Worm (Caenorhabditis elegans) whole organism, L1 larva: ENCODE results near the gene F37A8.2.

Experiments
- C16A3.4 ChIP-seq: fragments of 150-350 bp; optimal IDR thresholded peaks from 2 replicates; lab custom pipeline; 2014; ENCODE audit warnings: missing biosample characterization, missing genetic modification characterization
- F16B12.6 ChIP-seq: fragments of 150-350 bp; optimal IDR thresholded peaks from 2 replicates; lab custom pipeline; 2014; ENCODE audit warnings: missing biosample characterization, missing genetic modification characterization
- aly-2 ChIP-seq: fragments of 150-350 bp; optimal IDR thresholded peaks from 2 replicates; lab custom pipeline; 2014; ENCODE audit warnings: missing biosample characterization, missing genetic modification characterization
- blmp-1 ChIP-seq: fragments of 150-350 bp; optimal IDR thresholded peaks from 2 replicates; lab custom pipeline; 2014; ENCODE audit warnings: missing biosample characterization, missing genetic modification characterization
- ceh-63 ChIP-seq: fragments of 200-800 bp; sonication (Bioruptor generic); optimal IDR thresholded peaks from 2 replicates; lab custom pipeline; 2018; ENCODE audit warnings: mild to moderate bottlenecking, missing genetic modification characterization, missing compliant biosample characterization
- ceh-90 ChIP-seq: sonication (generic microtip); optimal IDR thresholded peaks from 2 replicates; lab custom pipeline; 2016; ENCODE audit warnings: missing genetic modification characterization, missing compliant biosample characterization
- ces-1 ChIP-seq: fragments of 150-350 bp; optimal IDR thresholded peaks from 2 replicates; lab custom pipeline; 2014; ENCODE audit warnings: missing biosample characterization, missing genetic modification reagents, missing genetic modification characterization
- efl-1 ChIP-seq, 4 experiments: fragments of 150-350 bp; optimal IDR thresholded peaks in 3 of 4; peaks in 1 of 4; 1 replicate in 1 of 4; 2 replicates in 3 of 4; lab custom pipeline; 2014; ENCODE audit warnings: missing biosample characterization in 2 of 4, missing genetic modification characterization in 2 of 4, missing genetic modification reagents in 2 of 4
- ets-5 ChIP-seq: fragments of 200-800 bp; sonication (Bioruptor generic); IDR thresholded peaks from 2 replicates; pipeline ENCODE4 v1.3.6; 2022; ENCODE audit warnings: missing genetic modification characterization, missing compliant biosample characterization
- fkh-8 ChIP-seq: sonication (generic microtip); optimal IDR thresholded peaks from 2 replicates; lab custom pipeline; 2016; ENCODE audit warnings: mild to moderate bottlenecking, missing genetic modification characterization, missing compliant biosample characterization
- fos-1 ChIP-seq: fragments of 150-350 bp; optimal IDR thresholded peaks from 2 replicates; lab custom pipeline; 2014; ENCODE audit warnings: missing biosample characterization, missing genetic modification characterization
- hlh-4 ChIP-seq: sonication (generic microtip); optimal IDR thresholded peaks from 2 replicates; lab custom pipeline; 2016; ENCODE audit warnings: mild to moderate bottlenecking, missing genetic modification characterization, missing compliant biosample characterization
- irx-1 ChIP-seq: sonication (generic microtip); optimal IDR thresholded peaks from 2 replicates; lab custom pipeline; 2016; ENCODE audit warnings: missing genetic modification characterization, missing compliant biosample characterization
- isw-1 ChIP-seq: fragments of 200-800 bp; sonication (Bioruptor generic); IDR thresholded peaks from 2 replicates; pipeline ENCODE4 v1.3.6; 2022; ENCODE audit warnings: missing genetic modification characterization, missing compliant biosample characterization
- jun-1 ChIP-seq: fragments of 150-350 bp; optimal IDR thresholded peaks from 2 replicates; lab custom pipeline; 2014; ENCODE audit warnings: missing biosample characterization, missing genetic modification reagents, missing genetic modification characterization
- lin-35 ChIP-seq, 2 experiments: fragments of 150-350 bp; optimal IDR thresholded peaks; 2 replicates each; lab custom pipeline; 2014; ENCODE audit warnings: missing biosample characterization in 2 of 2, missing genetic modification characterization in 2 of 2, missing genetic modification reagents in 2 of 2
- lin-39 ChIP-seq: fragments of 150-350 bp; optimal IDR thresholded peaks from 2 replicates; lab custom pipeline; 2014; ENCODE audit warnings: missing biosample characterization, missing genetic modification reagents, missing genetic modification characterization
- lir-3 ChIP-seq: sonication (generic microtip); optimal IDR thresholded peaks from 2 replicates; lab custom pipeline; 2016; ENCODE audit warnings: mild to moderate bottlenecking, missing genetic modification characterization, moderate library complexity, missing compliant biosample characterization; ENCODE audit not compliant: poor library complexity
- mab-9 ChIP-seq: fragments of 200-800 bp; sonication (Bioruptor generic); IDR thresholded peaks from 2 replicates; pipeline ENCODE4 v1.3.6; 2022; ENCODE audit warnings: missing genetic modification reagents, missing genetic modification characterization, missing compliant biosample characterization
- mdl-1 ChIP-seq, 2 experiments: fragments of 150-350 bp; optimal IDR thresholded peaks; 2 replicates each; lab custom pipeline; 2014 to 2017; ENCODE audit warnings: missing biosample characterization in 2 of 2, missing genetic modification characterization in 2 of 2, inconsistent platforms in 1 of 2
- mef-2 ChIP-seq: fragments of 150-350 bp; optimal IDR thresholded peaks from 2 replicates; lab custom pipeline; 2014; ENCODE audit warnings: missing biosample characterization, missing genetic modification characterization
- mep-1 ChIP-seq: fragments of 150-350 bp; optimal IDR thresholded peaks from 2 replicates; lab custom pipeline; 2014; ENCODE audit warnings: missing biosample characterization, missing genetic modification characterization
- nhr-11 ChIP-seq: fragments of 150-350 bp; optimal IDR thresholded peaks from 2 replicates; lab custom pipeline; 2014; ENCODE audit warnings: missing biosample characterization, missing genetic modification characterization
- nhr-19 ChIP-seq: fragments of 200-800 bp; sonication (Bioruptor generic); conservative IDR thresholded peaks from 2 replicates; pipeline ENCODE4 v1.3.6; 2022; ENCODE audit warnings: missing genetic modification characterization, missing compliant biosample characterization
- nhr-28 ChIP-seq: fragments of 150-350 bp; optimal IDR thresholded peaks from 2 replicates; lab custom pipeline; 2014; ENCODE audit warnings: missing biosample characterization, missing genetic modification characterization
- nhr-47 ChIP-seq: sonication (generic microtip); optimal IDR thresholded peaks from 2 replicates; lab custom pipeline; 2016; ENCODE audit warnings: mild to moderate bottlenecking, missing genetic modification characterization, moderate library complexity, missing compliant biosample characterization
- nhr-71 ChIP-seq: sonication (generic microtip); optimal IDR thresholded peaks from 2 replicates; lab custom pipeline; 2016; ENCODE audit warnings: mild to moderate bottlenecking, missing genetic modification characterization, moderate library complexity, missing compliant biosample characterization
- nhr-76 ChIP-seq: sonication (generic microtip); optimal IDR thresholded peaks from 2 replicates; lab custom pipeline; 2017; ENCODE audit warnings: missing biosample characterization, missing genetic modification characterization
- nhr-84 ChIP-seq: sonication (generic microtip); optimal IDR thresholded peaks from 2 replicates; lab custom pipeline; 2017; ENCODE audit warnings: missing biosample characterization, missing genetic modification characterization
- skn-1 ChIP-seq: fragments of 150-350 bp; optimal IDR thresholded peaks from 2 replicates; lab custom pipeline; 2014; ENCODE audit warnings: missing biosample characterization, missing genetic modification characterization
- sptf-1 ChIP-seq: fragments of 150-350 bp; optimal IDR thresholded peaks from 2 replicates; lab custom pipeline; 2014; ENCODE audit warnings: missing biosample characterization, missing genetic modification characterization
- unc-86 ChIP-seq: sonication (generic microtip); optimal IDR thresholded peaks from 2 replicates; lab custom pipeline; 2016; ENCODE audit warnings: missing genetic modification characterization, missing compliant biosample characterization
- unc-98 ChIP-seq: fragments of 200-800 bp; sonication (Bioruptor generic); IDR thresholded peaks from 2 replicates; pipeline ENCODE4 v1.3.6; 2022; ENCODE audit warnings: missing genetic modification characterization, missing compliant biosample characterization
- xbp-1 ChIP-seq: sonication (generic microtip); optimal IDR thresholded peaks from 2 replicates; lab custom pipeline; 2016; ENCODE audit warnings: missing genetic modification characterization, missing compliant biosample characterization
- zip-4 ChIP-seq: fragments of 200-800 bp; sonication (Bioruptor generic); optimal IDR thresholded peaks from 2 replicates; lab custom pipeline; 2018; ENCODE audit warnings: mild to moderate bottlenecking, missing genetic modification characterization, moderate library complexity, missing compliant biosample characterization
- ztf-11 ChIP-seq, 2 experiments: sonication (generic microtip); optimal IDR thresholded peaks; 2 replicates each; lab custom pipeline; 2016 to 2017; ENCODE audit warnings: missing genetic modification characterization in 2 of 2, missing biosample characterization in 1 of 2, missing compliant biosample characterization in 1 of 2
- ztf-4 ChIP-seq: fragments of 150-350 bp; optimal IDR thresholded peaks from 2 replicates; lab custom pipeline; 2014; ENCODE audit warnings: missing biosample characterization, missing genetic modification characterization

F37A8.2 gene

DNA sequence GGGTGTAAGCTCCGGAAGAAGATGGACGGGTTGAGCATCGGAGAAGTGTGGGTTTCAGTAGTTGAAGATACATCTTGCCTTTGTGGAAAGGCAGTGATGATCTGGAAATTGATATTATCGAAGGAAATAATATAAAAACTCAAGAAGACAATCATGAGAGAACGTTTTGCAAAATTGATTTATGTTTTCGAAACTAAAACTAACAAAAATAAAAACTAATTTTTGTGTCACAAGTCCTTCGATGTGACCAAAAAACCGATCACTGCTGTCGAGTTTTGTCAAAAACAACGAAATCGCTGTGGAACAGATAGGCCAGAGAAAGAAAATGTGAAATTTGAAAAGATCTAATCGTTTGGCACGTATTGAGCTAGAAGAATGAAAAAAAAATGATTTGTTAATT lies 23.7 kb downstream of the F37A8.2 start, which contains the start of gene mmcm-1:
TSS of gene mmcm-1 (minus strand) at position 101 of the 400 bp plus-strand sequence.
- TF ChIP-seq ces-1 (GFP tag; lab: Kevin White, UChicago) (no peak), nhr-28 (tag; lab: Kevin White, UChicago) (no peak), efl-1 (optimal IDR thresholded peaks at IDR 0.05; lab: Kevin White, UChicago) (no peak), efl-1 (GFP tag; optimal IDR thresholded peaks at IDR 0.05 in 1 of 2; lab: Kevin White, UChicago) (no peak), nhr-19 (no peak), unc-86 (tag; lab: Kevin White, UChicago) (no peak), skn-1 (tag; lab: Kevin White, UChicago) (no peak), isw-1 (GFP tag; lab: Robert Waterston, UW) (no peak), nhr-47 (tag; lab: Kevin White, UChicago) (no peak), fos-1 (tag; lab: Kevin White, UChicago) (no peak), jun-1 (tag; lab: Kevin White, UChicago) (no peak), zip-4 (GFP tag; lab: Kevin White, UChicago) (no peak), lin-39 (tag; lab: Kevin White, UChicago) (no peak), mep-1 (no peak), irx-1 (tag; lab: Kevin White, UChicago) (no peak), lir-3 (tag; lab: Kevin White, UChicago) (no peak)

DNA sequence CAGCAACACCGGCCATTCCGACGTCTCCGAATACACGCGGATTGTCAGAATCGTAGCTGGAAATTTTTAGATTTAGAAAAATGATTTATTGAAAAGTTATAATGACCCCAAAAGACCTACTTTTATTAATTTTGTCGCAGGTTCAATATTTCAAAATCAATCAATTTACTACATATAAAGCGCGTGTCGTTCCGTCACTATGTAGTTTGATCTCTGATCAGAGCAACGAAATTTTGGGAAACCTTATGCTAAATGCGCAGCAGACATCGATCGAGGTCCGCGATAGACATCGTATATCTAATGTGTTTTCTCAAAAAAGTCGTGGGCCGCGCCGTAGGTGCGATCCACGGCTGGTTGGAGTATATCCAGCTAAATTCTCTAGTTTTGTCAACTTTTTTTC lies 24.8 kb downstream of the F37A8.2 start:
- no peak for TF ChIP-seq nhr-11 (tag; lab: Kevin White, UChicago)
- no peak for TF ChIP-seq sptf-1 (tag; lab: Kevin White, UChicago)
- no peak for TF ChIP-seq lin-35 (GFP tag; optimal IDR thresholded peaks at IDR 0.05; lab: Kevin White, UChicago)
- no peak for TF ChIP-seq irx-1 (tag; lab: Kevin White, UChicago)
- no peak for TF ChIP-seq hlh-4
- no peak for TF ChIP-seq mef-2 (tag; lab: Kevin White, UChicago)
- no peak for TF ChIP-seq mdl-1 (tag; optimal IDR thresholded peaks at IDR 0.05; lab: Kevin White, UChicago)
- TF ChIP-seq lin-39 (tag; lab: Kevin White, UChicago): no peak
- TF ChIP-seq ztf-11 (tag; optimal IDR thresholded peaks at IDR 0.05; lab: Kevin White, UChicago): no peak
- TF ChIP-seq unc-86 (tag; lab: Kevin White, UChicago): no peak
- TF ChIP-seq aly-2 (tag; lab: Kevin White, UChicago): no peak
- TF ChIP-seq zip-4 (GFP tag; lab: Kevin White, UChicago): no peak
- no peak for TF ChIP-seq C16A3.4 (tag; lab: Kevin White, UChicago)
- TF ChIP-seq ets-5: no peak
- no peak for TF ChIP-seq nhr-76 (tag; lab: Kevin White, UChicago)
- TF ChIP-seq F16B12.6 (tag; lab: Kevin White, UChicago): no peak
- TF ChIP-seq blmp-1 (tag; lab: Kevin White, UChicago): no peak
- TF ChIP-seq ceh-90 (tag; lab: Kevin White, UChicago): no peak

DNA sequence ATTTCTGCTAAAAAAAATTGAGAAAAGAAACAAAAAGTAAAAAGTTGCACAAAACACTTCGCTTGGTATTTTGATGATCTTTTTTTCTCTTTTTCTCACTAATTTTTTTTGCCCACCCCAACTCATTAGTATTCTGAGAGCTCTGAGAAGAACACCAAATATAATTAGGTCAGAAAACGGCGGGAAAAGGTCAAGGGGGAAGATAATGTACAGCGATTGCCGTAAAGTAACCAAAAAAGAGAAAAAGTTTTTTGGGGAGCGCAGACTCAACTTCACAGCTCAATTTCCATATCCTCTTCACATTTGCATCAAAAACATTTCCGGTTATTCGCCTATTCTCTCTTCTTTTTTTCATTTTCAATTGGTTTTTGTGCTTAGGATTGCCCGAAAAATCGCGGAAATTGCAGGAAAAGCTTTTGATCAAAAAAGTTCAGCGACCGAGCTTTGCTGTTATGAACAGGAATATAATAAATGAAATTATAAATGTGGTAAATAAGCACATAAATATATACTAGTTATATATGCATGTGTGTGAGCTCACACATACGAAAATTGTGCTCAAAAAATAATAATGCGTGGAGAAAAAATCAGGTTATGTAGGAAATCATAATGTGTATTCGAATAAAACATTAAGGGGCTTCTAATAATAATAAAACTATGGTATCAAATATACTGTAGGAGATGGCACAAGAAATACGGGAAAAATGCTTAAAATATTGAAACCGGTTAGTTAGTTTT lies 28.6 kb downstream of the F37A8.2 start:
- TF ChIP-seq fkh-8 (tag; lab: Kevin White, UChicago): no peak
- TF ChIP-seq mab-9 (GFP tag; lab: Robert Waterston, UW): no peak
- TF ChIP-seq ztf-4 (tag; lab: Kevin White, UChicago): peak; percentile 56
- no peak for TF ChIP-seq nhr-11 (tag; lab: Kevin White, UChicago)
- TF ChIP-seq jun-1 (tag; lab: Kevin White, UChicago): no peak
- no peak for TF ChIP-seq nhr-84 (tag; lab: Kevin White, UChicago)
- TF ChIP-seq efl-1 (optimal IDR thresholded peaks at IDR 0.05; lab: Kevin White, UChicago): no peak
- TF ChIP-seq efl-1 (GFP tag; optimal IDR thresholded peaks at IDR 0.05 in 1 of 2; lab: Kevin White, UChicago): peak in 1 of 2 experiments; percentile 51
- TF ChIP-seq nhr-71 (tag; lab: Kevin White, UChicago): peak; percentile 3
- no peak for TF ChIP-seq zip-4 (GFP tag; lab: Kevin White, UChicago)
- TF ChIP-seq mef-2 (tag; lab: Kevin White, UChicago): no peak
- no peak for TF ChIP-seq unc-98 (GFP tag; lab: Robert Waterston, UW)
- TF ChIP-seq ceh-63: no peak
- TF ChIP-seq xbp-1 (tag; lab: Kevin White, UChicago): no peak
- TF ChIP-seq, all 84 proteins: peak for 3
